Worm (Caenorhabditis elegans) whole organism, young adult: ENCODE results near the gene W01F3.2.

Experiments
- B0019.2 ChIP-seq: fragments of 200-800 bp; sonication (Bioruptor generic); conservative IDR thresholded peaks from 2 replicates; pipeline ENCODE4 v1.3.6; 2022; ENCODE audit warnings: missing genetic modification reagents, missing genetic modification characterization, missing compliant biosample characterization
- B0035.1 ChIP-seq: sonication (generic microtip); optimal IDR thresholded peaks from 2 replicates; lab custom pipeline; 2016; ENCODE audit warnings: missing genetic modification characterization, mild to moderate bottlenecking, missing compliant biosample characterization, missing genotype, missing genetic modification reagents
- F37B4.10 ChIP-seq: fragments of 200-800 bp; sonication (Bioruptor generic); IDR thresholded peaks from 2 replicates; pipeline ENCODE4 v1.3.6; 2022; ENCODE audit warnings: missing genetic modification characterization, missing compliant biosample characterization
- F49E8.2 ChIP-seq: sonication (generic microtip); optimal IDR thresholded peaks from 3 replicates; lab custom pipeline; 2017; ENCODE audit warnings: missing genetic modification characterization, mild to moderate bottlenecking, missing compliant biosample characterization, antibody characterized with exemption, moderate library complexity; ENCODE audit not compliant: insufficient read depth
- T26A5.8 ChIP-seq: sonication (generic microtip); optimal IDR thresholded peaks from 2 replicates; lab custom pipeline; 2016; ENCODE audit warnings: missing genetic modification characterization, missing compliant biosample characterization
- Y56A3A.18 ChIP-seq: fragments of 200-800 bp; sonication (Bioruptor generic); IDR thresholded peaks from 2 replicates; pipeline ENCODE4 v1.3.6; 2022; ENCODE audit warnings: missing genetic modification reagents, missing genetic modification characterization, missing compliant biosample characterization
- Y67H2A.10 ChIP-seq: fragments of 200-800 bp; sonication (Bioruptor generic); conservative IDR thresholded peaks from 2 replicates; pipeline ENCODE4 v1.3.6; 2022; ENCODE audit warnings: missing genetic modification reagents, missing genetic modification characterization, missing compliant biosample characterization
- ama-1 ChIP-seq, 3 experiments: fragments of 150-350 bp in 1 of 3; sonication (generic microtip) in 2 of 3; optimal IDR thresholded peaks; 2 replicates each; lab custom pipeline; 2014 to 2018; ENCODE audit warnings: missing biosample characterization in 2 of 3, missing genetic modification characterization in 2 of 3, missing genetic modification reagents in 2 of 3
- attf-5 ChIP-seq: fragments of 200-800 bp; sonication (Bioruptor generic); optimal IDR thresholded peaks from 2 replicates; lab custom pipeline; 2018; ENCODE audit warnings: mild to moderate bottlenecking, missing genetic modification characterization, missing compliant biosample characterization
- attf-6 ChIP-seq: fragments of 200-800 bp; sonication (Bioruptor generic); IDR thresholded peaks from 2 replicates; pipeline ENCODE4 v1.3.6; 2022; ENCODE audit warnings: missing genetic modification reagents, missing genetic modification characterization, missing compliant biosample characterization
- cebp-1 ChIP-seq, 2 experiments: fragments of 200-800 bp in 1 of 2; sonication (Bioruptor generic) in 1 of 2; sonication (generic microtip) in 1 of 2; IDR thresholded peaks in 1 of 2; optimal IDR thresholded peaks in 1 of 2; 2 replicates each; pipeline versions ENCODE4 v1.3.6 to Lab custom; 2017 to 2022; ENCODE audit warnings: missing compliant biosample characterization in 2 of 2, missing genetic modification characterization in 2 of 2, mild to moderate bottlenecking in 1 of 2, missing genetic modification reagents in 1 of 2, moderate library complexity in 1 of 2
- ceh-40 ChIP-seq: fragments of 200-800 bp; sonication (Bioruptor generic); IDR thresholded peaks from 2 replicates; pipeline ENCODE4 v1.3.6; 2022; ENCODE audit warnings: missing genetic modification characterization, missing compliant biosample characterization
- ceh-58 ChIP-seq: fragments of 200-800 bp; sonication (Bioruptor generic); IDR thresholded peaks from 2 replicates; pipeline ENCODE4 v1.3.6; 2022; ENCODE audit warnings: missing genetic modification characterization, missing compliant biosample characterization
- chd-7 ChIP-seq: sonication (generic microtip); optimal IDR thresholded peaks from 2 replicates; lab custom pipeline; 2016; ENCODE audit warnings: mild to moderate bottlenecking, missing genetic modification characterization, moderate library complexity, missing compliant biosample characterization
- die-1 ChIP-seq: sonication (generic microtip); optimal IDR thresholded peaks from 2 replicates; lab custom pipeline; 2016; ENCODE audit warnings: missing genotype, mild to moderate bottlenecking, missing genetic modification characterization, missing compliant biosample characterization
- dpff-1 ChIP-seq: sonication (generic microtip); optimal IDR thresholded peaks from 2 replicates; lab custom pipeline; 2017; ENCODE audit warnings: mild to moderate bottlenecking, missing genetic modification characterization, missing compliant biosample characterization
- fkh-3 ChIP-seq: sonication (generic microtip); optimal IDR thresholded peaks from 2 replicates; lab custom pipeline; 2016; ENCODE audit warnings: mild to moderate bottlenecking, missing genetic modification characterization, missing compliant biosample characterization
- hmg-1.2 ChIP-seq: fragments of 200-800 bp; sonication (Bioruptor generic); IDR thresholded peaks from 2 replicates; pipeline ENCODE4 v1.3.6; 2022; ENCODE audit warnings: missing genetic modification reagents, missing genetic modification characterization, missing compliant biosample characterization
- hmg-20 ChIP-seq: fragments of 200-800 bp; sonication (Bioruptor generic); IDR thresholded peaks from 2 replicates; pipeline ENCODE4 v1.3.6; 2022; ENCODE audit warnings: missing genetic modification reagents, missing genetic modification characterization, missing compliant biosample characterization
- lin-40 ChIP-seq: sonication (generic microtip); optimal IDR thresholded peaks from 2 replicates; lab custom pipeline; 2016; ENCODE audit warnings: missing genetic modification characterization, mild to moderate bottlenecking, missing compliant biosample characterization, missing genotype, missing genetic modification reagents
- lin-54 ChIP-seq: fragments of 200-800 bp; sonication (Bioruptor generic); optimal IDR thresholded peaks from 2 replicates; lab custom pipeline; 2018; ENCODE audit warnings: mild to moderate bottlenecking, missing genetic modification characterization, missing compliant biosample characterization
- lir-1 ChIP-seq: fragments of 200-800 bp; sonication (Bioruptor generic); conservative IDR thresholded peaks from 2 replicates; pipeline ENCODE4 v1.3.6; 2022; ENCODE audit warnings: missing genetic modification reagents, missing genetic modification characterization, missing compliant biosample characterization
- lsl-1 ChIP-seq: fragments of 200-800 bp; sonication (Bioruptor generic); optimal IDR thresholded peaks from 2 replicates; lab custom pipeline; 2018; ENCODE audit warnings: mild to moderate bottlenecking, missing genetic modification characterization, moderate library complexity, missing compliant biosample characterization
- madf-3 ChIP-seq: fragments of 200-800 bp; sonication (Bioruptor generic); IDR thresholded peaks from 2 replicates; pipeline ENCODE4 v1.3.6; 2022; ENCODE audit warnings: missing genetic modification reagents, missing genetic modification characterization, missing compliant biosample characterization
- madf-6 ChIP-seq: fragments of 200-800 bp; sonication (Bioruptor generic); IDR thresholded peaks from 2 replicates; pipeline ENCODE4 v1.3.6; 2022; ENCODE audit warnings: missing genetic modification reagents, missing genetic modification characterization, missing compliant biosample characterization
- mcd-1 ChIP-seq: fragments of 200-800 bp; sonication (Bioruptor generic); IDR thresholded peaks from 2 replicates; pipeline ENCODE4 v1.3.6; 2022; ENCODE audit warnings: missing genetic modification reagents, missing genetic modification characterization, missing compliant biosample characterization
- mxl-1 ChIP-seq: sonication (generic microtip); optimal IDR thresholded peaks from 2 replicates; lab custom pipeline; 2016; ENCODE audit warnings: missing genetic modification characterization, missing compliant biosample characterization
- nhr-120 ChIP-seq: fragments of 200-800 bp; sonication (Bioruptor generic); IDR thresholded peaks from 2 replicates; pipeline ENCODE4 v1.3.6; 2022; ENCODE audit warnings: missing genetic modification characterization, missing compliant biosample characterization
- nhr-27 ChIP-seq: fragments of 200-800 bp; sonication (Bioruptor generic); optimal IDR thresholded peaks from 2 replicates; lab custom pipeline; 2018; ENCODE audit warnings: mild to moderate bottlenecking, missing genetic modification characterization, moderate library complexity, missing compliant biosample characterization
- nhr-80 ChIP-seq: sonication (generic microtip); optimal IDR thresholded peaks from 2 replicates; lab custom pipeline; 2016; ENCODE audit warnings: missing genetic modification characterization, missing compliant biosample characterization
- nhr-90 ChIP-seq: sonication (generic microtip); optimal IDR thresholded peaks from 2 replicates; lab custom pipeline; 2016; ENCODE audit warnings: missing genotype, mild to moderate bottlenecking, missing genetic modification characterization, missing compliant biosample characterization
- pha-4 ChIP-seq: fragments of 150-350 bp; sonication (generic microtip); optimal IDR thresholded peaks from 2 replicates; lab custom pipeline; 2014; ENCODE audit warnings: missing biosample characterization, missing genetic modification reagents, missing genetic modification characterization
- rcor-1 ChIP-seq: fragments of 200-800 bp; sonication (Bioruptor generic); IDR thresholded peaks from 2 replicates; pipeline ENCODE4 v1.3.6; 2022; ENCODE audit warnings: missing genetic modification reagents, missing genetic modification characterization, missing compliant biosample characterization
- sdz-38 ChIP-seq: sonication (generic microtip); optimal IDR thresholded peaks from 2 replicates; lab custom pipeline; 2016; ENCODE audit warnings: missing genotype, missing genetic modification characterization, missing compliant biosample characterization
- sea-2 ChIP-seq: fragments of 200-800 bp; sonication (Bioruptor generic); IDR thresholded peaks from 2 replicates; pipeline ENCODE4 v1.3.6; 2022; ENCODE audit warnings: missing genetic modification characterization, missing compliant biosample characterization
- snpc-1.1 ChIP-seq: sonication (generic microtip); optimal IDR thresholded peaks from 2 replicates; lab custom pipeline; 2017; ENCODE audit warnings: missing genetic modification characterization, mild to moderate bottlenecking, missing compliant biosample characterization, antibody characterized with exemption, moderate library complexity, missing genotype, missing genetic modification reagents; ENCODE audit not compliant: insufficient read depth
- snpc-4 ChIP-seq, 5 experiments: fragments of 150-350 bp in 1 of 5; sonication (generic microtip) in 4 of 5; optimal IDR thresholded peaks; 2 replicates each; lab custom pipeline; 2014 to 2018; ENCODE audit warnings: missing genetic modification characterization in 5 of 5, missing biosample characterization in 3 of 5, antibody characterized with exemption in 2 of 5, mild to moderate bottlenecking in 2 of 5, missing compliant biosample characterization in 2 of 5, missing genotype in 2 of 5, moderate library complexity in 2 of 5, missing genetic modification reagents in 1 of 5
- tbp1 ChIP-seq: fragments of 200-800 bp; sonication (Bioruptor generic); optimal IDR thresholded peaks from 2 replicates; lab custom pipeline; 2018; ENCODE audit warnings: mild to moderate bottlenecking, missing genetic modification characterization, missing compliant biosample characterization
- tlf-1 ChIP-seq: fragments of 200-800 bp; sonication (Bioruptor generic); optimal IDR thresholded peaks from 2 replicates; lab custom pipeline; 2018; ENCODE audit warnings: mild to moderate bottlenecking, missing genetic modification characterization, missing compliant biosample characterization
- ztf-25 ChIP-seq: fragments of 200-800 bp; sonication (Bioruptor generic); IDR thresholded peaks from 2 replicates; pipeline ENCODE4 v1.3.6; 2022; ENCODE audit warnings: missing genetic modification reagents, missing genetic modification characterization, missing compliant biosample characterization

Gene W01F3.2

DNA sequence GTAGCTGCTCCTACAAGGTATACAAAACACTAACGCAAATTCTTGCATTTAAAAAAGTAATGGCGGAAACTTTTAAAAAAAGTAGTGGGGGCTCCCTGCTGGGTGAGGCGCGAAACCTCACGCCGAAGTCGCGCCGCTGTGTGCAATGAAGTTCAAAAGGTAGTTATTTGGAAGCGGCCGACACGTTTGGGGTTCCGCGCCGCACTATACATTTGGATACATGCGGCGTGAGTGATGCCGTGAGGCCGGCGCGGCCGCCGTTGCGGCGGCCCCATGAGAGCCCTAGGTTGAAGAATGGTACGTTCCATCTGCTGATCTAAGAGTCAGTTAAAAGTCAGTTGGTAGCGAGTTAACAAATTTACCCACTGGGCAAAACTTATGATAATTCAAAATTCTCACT is 21.7 kb downstream of the W01F3.2 start:
- TF ChIP-seq pha-4 (tag; lab: Kevin White, UChicago) = no peak
- TF ChIP-seq madf-3 (GFP tag; lab: Robert Waterston, UW) = no peak
- TF ChIP-seq B0019.2 (GFP tag; lab: Robert Waterston, UW) = no peak
- TF ChIP-seq Y67H2A.10 = no peak
- TF ChIP-seq snpc-4 (GFP tag; optimal IDR thresholded peaks at IDR 0.05; lab: Kevin White, UChicago) = peak; percentile 38
- TF ChIP-seq snpc-4 (tag; optimal IDR thresholded peaks at IDR 0.05; lab: Kevin White, UChicago) = peak in 2 of 4 experiments; percentile 87 to 90
- no peak for TF ChIP-seq cebp-1 (GFP tag; IDR thresholded peaks at IDR 0.05; lab: Robert Waterston, UW)
- no peak for TF ChIP-seq cebp-1 (tag; optimal IDR thresholded peaks at IDR 0.05; lab: Kevin White, UChicago)
- no peak for TF ChIP-seq B0035.1 (tag; lab: Kevin White, UChicago)
- no peak for TF ChIP-seq Y56A3A.18 (GFP tag; lab: Robert Waterston, UW)
- no peak for TF ChIP-seq lir-1 (GFP tag; lab: Robert Waterston, UW)
- TF ChIP-seq dpff-1 (tag; lab: Kevin White, UChicago) = no peak
- no peak for TF ChIP-seq nhr-27
- no peak for TF ChIP-seq ztf-25
- no peak for TF ChIP-seq chd-7 (tag; lab: Kevin White, UChicago)
- TF ChIP-seq lin-54 (GFP tag; lab: Kevin White, UChicago) = no peak
- TF ChIP-seq lin-40 (tag; lab: Kevin White, UChicago) = no peak
- TF ChIP-seq F37B4.10 (GFP tag; lab: Robert Waterston, UW) = no peak
- TF ChIP-seq die-1 = no peak
- peak; percentile 23; the same call in 1 of the 2 replicates for TF ChIP-seq hmg-1.2 (GFP tag; lab: Robert Waterston, UW)
- peak; percentile 69 for TF ChIP-seq snpc-1.1 (tag; lab: Kevin White, UChicago)
- no peak for TF ChIP-seq hmg-20 (GFP tag; lab: Robert Waterston, UW)
- TF ChIP-seq ceh-40 (GFP tag; lab: Robert Waterston, UW) = no peak
- no peak for TF ChIP-seq tbp1 (GFP tag; lab: Kevin White, UChicago)
- TF ChIP-seq rcor-1 = no peak

DNA sequence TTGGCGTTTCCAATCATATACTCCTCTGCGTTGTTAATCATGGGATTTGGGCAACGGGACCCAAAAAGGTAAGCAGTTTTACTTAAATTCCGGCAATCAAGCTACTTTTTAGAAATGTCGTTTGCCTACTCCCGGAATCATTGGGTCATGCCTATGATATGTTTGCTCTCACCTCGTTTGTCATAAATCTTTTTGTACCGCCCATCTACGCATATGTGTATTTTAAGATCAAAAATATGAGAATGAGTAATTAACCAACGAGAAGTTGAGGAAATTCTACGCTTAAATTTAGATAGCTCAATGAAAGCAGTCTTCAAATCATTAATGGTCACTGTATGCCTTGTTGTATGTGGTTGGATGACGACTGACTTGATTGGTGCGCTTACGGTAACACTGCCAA is 22.2 kb downstream of the W01F3.2 start:
- no peak for TF ChIP-seq hmg-1.2 (GFP tag; lab: Robert Waterston, UW)
- TF ChIP-seq rcor-1 = no peak
- TF ChIP-seq snpc-4 (GFP tag; optimal IDR thresholded peaks at IDR 0.05; lab: Kevin White, UChicago) = no peak
- TF ChIP-seq snpc-4 (tag; optimal IDR thresholded peaks at IDR 0.05; lab: Kevin White, UChicago) = no peak
- TF ChIP-seq nhr-80 = no peak
- TF ChIP-seq mcd-1 (GFP tag; lab: Robert Waterston, UW) = no peak
- TF ChIP-seq ceh-58 (GFP tag; lab: Robert Waterston, UW) = no peak
- no peak for TF ChIP-seq T26A5.8
- TF ChIP-seq lin-40 (tag; lab: Kevin White, UChicago) = no peak
- no peak for TF ChIP-seq sea-2 (GFP tag; lab: Robert Waterston, UW)
- TF ChIP-seq ama-1 (optimal IDR thresholded peaks at IDR 0.05; lab: Kevin White, UChicago) = no peak
- TF ChIP-seq ama-1 (GFP tag; optimal IDR thresholded peaks at IDR 0.05; lab: Kevin White, UChicago) = no peak
- TF ChIP-seq tlf-1 (GFP tag; lab: Kevin White, UChicago) = no peak
- TF ChIP-seq sdz-38 (tag; lab: Kevin White, UChicago) = no peak
- no peak for TF ChIP-seq attf-6 (GFP tag; lab: Robert Waterston, UW)
- TF ChIP-seq nhr-120 (GFP tag; lab: Robert Waterston, UW) = no peak
- TF ChIP-seq lsl-1 = no peak

DNA sequence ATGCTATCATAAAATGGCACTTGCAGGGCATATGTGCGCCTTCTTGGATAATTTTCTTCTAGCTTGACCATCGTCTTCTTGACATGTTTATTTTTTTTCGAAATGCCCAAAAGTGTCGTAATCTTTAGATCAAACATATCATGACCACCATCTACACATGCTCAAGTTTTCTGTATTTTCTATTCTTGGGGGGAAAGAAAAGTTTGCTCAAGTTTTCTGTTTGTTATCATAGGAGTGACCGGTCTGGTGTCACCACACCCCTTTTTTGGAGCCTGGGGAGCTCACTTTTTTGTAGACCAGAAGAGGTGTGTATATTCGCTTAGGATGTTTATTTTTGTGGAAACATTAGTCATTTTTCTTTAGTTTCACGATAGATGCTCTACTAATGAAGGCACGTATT is 25.3 kb downstream of the W01F3.2 start, which contains the start of gene klf-2:
Gene klf-2 (plus strand): TSS at position 301 of the 400 bp plus-strand sequence.
- TF ChIP-seq madf-6 (GFP tag; lab: Robert Waterston, UW) = no peak
- no peak for TF ChIP-seq mxl-1
- TF ChIP-seq attf-5 (GFP tag; lab: Kevin White, UChicago) = no peak
- TF ChIP-seq fkh-3 = no peak
- TF ChIP-seq F49E8.2 (tag; lab: Kevin White, UChicago) = no peak
- TF ChIP-seq nhr-90 (tag; lab: Kevin White, UChicago) = no peak
- TF ChIP-seq, all 124 proteins: peak for 0
